Fruit fly (Drosophila melanogaster) whole organism, embryonic: ENCODE measurements around the gene Galphai.
A peak's percentile ranks its signal among the peaks of the same experiment; 100 is the strongest.

Experiments
- Antp ChIP-seq: fragments of 200-800 bp; sonication (Bioruptor generic); optimal IDR thresholded peaks from 3 replicates; lab custom pipeline; 2016; ENCODE audit warnings: missing biosample characterization, missing genetic modification characterization
- Atf6 ChIP-seq: fragments of 200-800 bp; sonication (Bioruptor generic); IDR thresholded peaks from 2 replicates; pipeline ENCODE4 v1.3.6; 2022; ENCODE audit warnings: missing biosample characterization, missing genetic modification characterization
- BEAF-32 ChIP-seq: fragments of 200-800 bp; sonication (Bioruptor generic); optimal IDR thresholded peaks from 3 replicates; lab custom pipeline; 2017; ENCODE audit warnings: missing biosample characterization, missing genetic modification characterization, mild to moderate bottlenecking, moderate library complexity, missing genetic modification reagents
- CG11504 ChIP-seq: fragments of 200-800 bp; sonication (Bioruptor generic); optimal IDR thresholded peaks from 3 replicates; lab custom pipeline; 2019; ENCODE audit warnings: missing biosample characterization, mild to moderate bottlenecking, missing genetic modification characterization, moderate library complexity
- CG12942 ChIP-seq: fragments of 200-800 bp; sonication (Bioruptor generic); optimal IDR thresholded peaks from 3 replicates; lab custom pipeline; 2016; ENCODE audit warnings: missing biosample characterization, missing genetic modification characterization
- CG14050 ChIP-seq: fragments of 200-800 bp; sonication (Bioruptor generic); IDR thresholded peaks from 3 replicates; pipeline ENCODE4 v1.3.6; 2022; ENCODE audit warnings: missing biosample characterization, missing genetic modification characterization
- CG1529 ChIP-seq: fragments of 200-800 bp; sonication (Bioruptor generic); optimal IDR thresholded peaks from 3 replicates; lab custom pipeline; 2018; ENCODE audit warnings: missing biosample characterization, missing genetic modification characterization
- CG15479 ChIP-seq: fragments of 200-800 bp; sonication (Bioruptor generic); optimal IDR thresholded peaks from 3 replicates; lab custom pipeline; 2019; ENCODE audit warnings: missing biosample characterization, mild to moderate bottlenecking, missing genetic modification characterization, moderate library complexity
- CG15696 ChIP-seq: fragments of 200-800 bp; sonication (Bioruptor generic); optimal IDR thresholded peaks from 2 replicates; lab custom pipeline; 2019; ENCODE audit warnings: missing biosample characterization, mild to moderate bottlenecking, missing genetic modification characterization, moderate library complexity
- CG16779 ChIP-seq: fragments of 200-800 bp; sonication (Bioruptor generic); IDR thresholded peaks from 2 replicates; pipeline ENCODE4 v1.3.6; 2022; ENCODE audit warnings: missing biosample characterization, missing genetic modification characterization
- CG2875 ChIP-seq: fragments of 200-800 bp; sonication (Bioruptor generic); optimal IDR thresholded peaks from 2 replicates; lab custom pipeline; 2017; ENCODE audit warnings: missing biosample characterization, mild to moderate bottlenecking, missing genetic modification characterization, missing genetic modification reagents
- CG2889 ChIP-seq: fragments of 200-800 bp; sonication (Bioruptor generic); IDR thresholded peaks from 3 replicates; pipeline ENCODE4 v1.3.6; 2022; ENCODE audit warnings: missing biosample characterization, missing genetic modification characterization
- CG30403 ChIP-seq: fragments of 200-800 bp; sonication (Bioruptor generic); optimal IDR thresholded peaks from 3 replicates; lab custom pipeline; 2016; ENCODE audit warnings: missing biosample characterization, missing genetic modification characterization
- CG3065 ChIP-seq: fragments of 200-800 bp; sonication (Bioruptor generic); optimal IDR thresholded peaks from 2 replicates; lab custom pipeline; 2016; ENCODE audit warnings: missing biosample characterization, missing genetic modification characterization
- CG34422 ChIP-seq: fragments of 200-800 bp; sonication (Bioruptor generic); IDR thresholded peaks from 3 replicates; pipeline ENCODE4 v1.3.6; 2022; ENCODE audit warnings: missing biosample characterization, missing genetic modification characterization
- CG3726 ChIP-seq: fragments of 200-800 bp; sonication (Bioruptor generic); IDR thresholded peaks from 3 replicates; pipeline ENCODE4, ENCODE4 v1.3.6; 2022; ENCODE audit warnings: missing biosample characterization, missing genetic modification characterization
- CG4617 ChIP-seq: fragments of 200-800 bp; sonication (Bioruptor generic); optimal IDR thresholded peaks from 3 replicates; lab custom pipeline; 2016; ENCODE audit warnings: missing biosample characterization, missing genetic modification characterization, borderline replicate concordance
- CG4854 ChIP-seq: fragments of 200-800 bp; sonication (Bioruptor generic); optimal IDR thresholded peaks from 2 replicates; lab custom pipeline; 2016; ENCODE audit warnings: missing biosample characterization, missing genetic modification characterization, inconsistent platforms
- CG5245 ChIP-seq: fragments of 200-800 bp; sonication (Bioruptor generic); optimal IDR thresholded peaks from 3 replicates; lab custom pipeline; 2016; ENCODE audit warnings: missing biosample characterization, missing genetic modification characterization
- CG7928 ChIP-seq: fragments of 200-800 bp; sonication (Bioruptor generic); optimal IDR thresholded peaks from 2 replicates; lab custom pipeline; 2017; ENCODE audit warnings: missing biosample characterization, mild to moderate bottlenecking, missing genetic modification characterization
- CG8089 ChIP-seq: fragments of 200-800 bp; sonication (Bioruptor generic); optimal IDR thresholded peaks from 3 replicates; lab custom pipeline; 2016; ENCODE audit warnings: missing biosample characterization, missing genetic modification characterization
- CG8281 ChIP-seq: fragments of 200-800 bp; sonication (Bioruptor generic); optimal IDR thresholded peaks from 2 replicates; lab custom pipeline; 2018; ENCODE audit warnings: missing biosample characterization, mild to moderate bottlenecking, missing genetic modification characterization, moderate library complexity
- CG8478 ChIP-seq: fragments of >200 bp; optimal IDR thresholded peaks from 2 replicates; lab custom pipeline; 2018
- CkIIα-i1 ChIP-seq: fragments of 200-800 bp; sonication (Bioruptor generic); IDR thresholded peaks from 2 replicates; pipeline ENCODE4 v1.3.6; 2022; ENCODE audit warnings: missing biosample characterization, missing genetic modification characterization
- D19B ChIP-seq: fragments of 200-800 bp; sonication (Bioruptor generic); optimal IDR thresholded peaks from 2 replicates; lab custom pipeline; 2017; ENCODE audit warnings: missing biosample characterization, mild to moderate bottlenecking, missing genetic modification characterization
- Dbx ChIP-seq: fragments of 200-800 bp; sonication (Bioruptor generic); IDR thresholded peaks from 3 replicates; pipeline ENCODE4 v1.3.6; 2022; ENCODE audit warnings: missing biosample characterization, missing genetic modification characterization
- Dip3 ChIP-seq: fragments of 200-800 bp; sonication (Bioruptor generic); optimal IDR thresholded peaks from 3 replicates; lab custom pipeline; 2016; ENCODE audit warnings: missing biosample characterization, missing genetic modification characterization
- Doc2 ChIP-seq: fragments of 200-800 bp; sonication (Bioruptor generic); IDR thresholded peaks from 2 replicates; pipeline ENCODE4 v1.3.6; 2022; ENCODE audit warnings: missing biosample characterization, missing genetic modification characterization
- Drgx ChIP-seq: fragments of 200-800 bp; sonication (Bioruptor generic); IDR thresholded peaks from 2 replicates; pipeline ENCODE4 v1.3.6; 2022; ENCODE audit warnings: missing biosample characterization, missing genetic modification characterization
- Elba2 ChIP-seq: fragments of 200-800 bp; sonication (Bioruptor generic); optimal IDR thresholded peaks from 3 replicates; lab custom pipeline; 2016; ENCODE audit warnings: missing biosample characterization, missing genetic modification characterization
- Gsc ChIP-seq: fragments of 200-800 bp; sonication (Bioruptor generic); IDR thresholded peaks from 2 replicates; pipeline ENCODE4 v1.3.6; 2022; ENCODE audit warnings: missing biosample characterization, missing genetic modification characterization
- Hr3 ChIP-seq: fragments of 200-800 bp; sonication (Bioruptor generic); optimal IDR thresholded peaks from 3 replicates; lab custom pipeline; 2016; ENCODE audit warnings: missing biosample characterization, missing genetic modification characterization
- Kr ChIP-seq: fragments of 200-800 bp; sonication (Bioruptor generic); optimal IDR thresholded peaks from 2 replicates; lab custom pipeline; 2017; ENCODE audit warnings: missing biosample characterization, mild to moderate bottlenecking, missing genetic modification characterization
- Lhr ChIP-seq: fragments of 200-800 bp; sonication (Bioruptor generic); optimal IDR thresholded peaks from 3 replicates; lab custom pipeline; 2017; ENCODE audit warnings: mild to moderate bottlenecking, missing biosample characterization, missing genetic modification reagents, missing genetic modification characterization
- Mad ChIP-seq: fragments of 200-800 bp; sonication (Bioruptor generic); optimal IDR thresholded peaks from 2 replicates; lab custom pipeline; 2016; ENCODE audit warnings: missing biosample characterization, missing genetic modification characterization
- Spps ChIP-seq: fragments of 200-800 bp; sonication (Bioruptor generic); optimal IDR thresholded peaks from 2 replicates; lab custom pipeline; 2018; ENCODE audit warnings: missing biosample characterization, mild to moderate bottlenecking, missing genetic modification characterization
- Sry-δ ChIP-seq: fragments of 200-800 bp; sonication (Bioruptor generic); optimal IDR thresholded peaks from 2 replicates; lab custom pipeline; 2016; ENCODE audit warnings: missing biosample characterization, missing genetic modification characterization
- ab ChIP-seq: fragments of 200-800 bp; sonication (Bioruptor generic); optimal IDR thresholded peaks from 2 replicates; lab custom pipeline; 2016; ENCODE audit warnings: missing biosample characterization, missing genetic modification characterization
- amos ChIP-seq: fragments of 200-800 bp; sonication (Bioruptor generic); IDR thresholded peaks from 2 replicates; pipeline ENCODE4 v1.3.6; 2022; ENCODE audit warnings: missing biosample characterization, missing genetic modification characterization; ENCODE audit not compliant: partially characterized antibody
- aop ChIP-seq: fragments of 200-800 bp; sonication (Bioruptor generic); IDR thresholded peaks from 2 replicates; pipeline ENCODE4 v1.3.6; 2022; ENCODE audit warnings: missing biosample characterization, missing genetic modification characterization
- cad ChIP-seq: fragments of >200 bp; optimal IDR thresholded peaks from 2 replicates; lab custom pipeline; 2017; ENCODE audit warnings: missing biosample characterization, missing genetic modification characterization
- cg ChIP-seq: fragments of 200-800 bp; sonication (Bioruptor generic); optimal IDR thresholded peaks from 3 replicates; lab custom pipeline; 2019; ENCODE audit warnings: missing biosample characterization, mild to moderate bottlenecking, missing genetic modification characterization, moderate library complexity
- dmrt99B ChIP-seq: fragments of 200-800 bp; sonication (Bioruptor generic); optimal IDR thresholded peaks from 2 replicates; lab custom pipeline; 2018; ENCODE audit warnings: missing biosample characterization, mild to moderate bottlenecking, missing genetic modification characterization, moderate library complexity
- fd3F ChIP-seq: fragments of 200-800 bp; sonication (Bioruptor generic); optimal IDR thresholded peaks from 2 replicates; lab custom pipeline; 2018; ENCODE audit warnings: missing biosample characterization, mild to moderate bottlenecking, missing genetic modification characterization, moderate library complexity
- fd64A ChIP-seq: fragments of 200-800 bp; sonication (Bioruptor generic); optimal IDR thresholded peaks from 3 replicates; lab custom pipeline; 2018; ENCODE audit warnings: missing biosample characterization, mild to moderate bottlenecking, missing genetic modification characterization
- gfzf ChIP-seq: fragments of 200-800 bp; sonication (Bioruptor generic); optimal IDR thresholded peaks from 2 replicates; lab custom pipeline; 2016; ENCODE audit warnings: missing biosample characterization, mild to moderate bottlenecking, missing genetic modification characterization, moderate library complexity
- grau ChIP-seq: fragments of 200-800 bp; optimal IDR thresholded peaks from 3 replicates; lab custom pipeline; 2019; ENCODE audit warnings: missing biosample characterization, mild to moderate bottlenecking, missing genetic modification characterization, moderate library complexity
- lab ChIP-seq: fragments of 200-800 bp; sonication (Bioruptor generic); optimal IDR thresholded peaks from 3 replicates; lab custom pipeline; 2017; ENCODE audit warnings: missing biosample characterization, missing genetic modification characterization, mild to moderate bottlenecking, moderate library complexity, missing genetic modification reagents
- lov ChIP-seq, 2 experiments: fragments of 200-800 bp in 1 of 2; fragments of >200 bp in 1 of 2; sonication (Bioruptor generic) in 1 of 2; IDR thresholded peaks in 1 of 2; optimal IDR thresholded peaks in 1 of 2; 2 replicates in 1 of 2; 3 replicates in 1 of 2; pipeline versions ENCODE4 v1.3.6 to Lab custom; 2017 to 2022; ENCODE audit warnings: missing biosample characterization in 1 of 2, missing genetic modification characterization in 1 of 2
- ranshi ChIP-seq: fragments of 200-800 bp; sonication (Bioruptor generic); IDR thresholded peaks from 2 replicates; pipeline ENCODE4 v1.3.6; 2022; ENCODE audit warnings: missing biosample characterization, missing genetic modification characterization
- tap ChIP-seq: fragments of 200-800 bp; optimal IDR thresholded peaks from 3 replicates; lab custom pipeline; 2019; ENCODE audit warnings: missing biosample characterization, mild to moderate bottlenecking, missing genetic modification characterization, moderate library complexity
- unc-4 ChIP-seq: fragments of 200-800 bp; sonication (Bioruptor generic); IDR thresholded peaks from 2 replicates; pipeline ENCODE4 v1.3.6; 2022; ENCODE audit warnings: missing biosample characterization, missing genetic modification characterization; ENCODE audit not compliant: partially characterized antibody

Gene Galphai

DNA sequence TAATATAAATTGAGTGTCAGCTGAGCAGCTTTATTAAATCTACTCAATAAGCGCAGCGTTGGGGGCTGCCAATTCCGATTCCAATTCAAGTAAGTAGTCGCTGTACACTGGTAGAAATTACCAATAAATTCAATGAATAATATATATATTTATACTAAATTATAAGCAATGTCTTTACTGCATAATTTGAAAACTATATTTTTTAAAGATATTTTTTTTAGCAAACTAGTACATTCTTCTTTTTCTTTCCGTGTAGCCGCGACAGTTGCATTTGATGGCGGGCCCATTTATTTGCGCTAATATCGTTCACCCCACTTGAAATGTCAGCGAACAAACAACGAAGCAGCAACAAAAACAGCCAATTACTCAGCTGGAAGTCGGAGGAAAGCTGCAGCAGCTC, 2.5 kb downstream of the Galphai start (continued):
- TF ChIP-seq CG8089 (GFP tag; lab: Kevin White, UChicago), result no peak
- no peak for TF ChIP-seq Dbx (GFP tag; lab: Robert Waterston, UW)
- TF ChIP-seq CG1529 (GFP tag; lab: Kevin White, UChicago), result no peak
- no peak for TF ChIP-seq CG4854 (GFP tag; lab: Kevin White, UChicago)
- no peak for TF ChIP-seq CG3726
- no peak for TF ChIP-seq Atf6
- TF ChIP-seq CG12942, result peak; percentile 2
- TF ChIP-seq aop (GFP tag; lab: Robert Waterston, UW), result no peak
- TF ChIP-seq Spps, result peak; percentile 33
- TF ChIP-seq CG34422 (GFP tag; lab: Robert Waterston, UW), result peak; percentile 52; the same call in 2 of the 3 replicates
- TF ChIP-seq grau (tag; lab: Kevin White, UChicago), result peak; percentile 5
- TF ChIP-seq unc-4 (GFP tag; lab: Robert Waterston, UW), result no peak
- no peak for TF ChIP-seq ranshi (GFP tag; lab: Robert Waterston, UW)
- no peak for TF ChIP-seq CG15696
- no peak for TF ChIP-seq CG8281 (tag; lab: Kevin White, UChicago)
- peak; percentile 9 for TF ChIP-seq fd3F
- TF ChIP-seq CG2875 (GFP tag; lab: Kevin White, UChicago), result peak; percentile 51
- TF ChIP-seq lov (optimal IDR thresholded peaks at IDR 0.05; lab: Kevin White, UChicago), result no peak
- TF ChIP-seq lov (GFP tag; IDR thresholded peaks at IDR 0.05; lab: Robert Waterston, UW), result no peak
- no peak for TF ChIP-seq cg (GFP tag; lab: Kevin White, UChicago)
- peak; percentile 40; the same call in 1 of the 3 replicates for TF ChIP-seq CG14050 (GFP tag; lab: Robert Waterston, UW)
- no peak for TF ChIP-seq CG7928 (GFP tag; lab: Kevin White, UChicago)
- TF ChIP-seq CG5245 (GFP tag; lab: Kevin White, UChicago), result peak; percentile 5
- TF ChIP-seq fd64A (GFP tag; lab: Kevin White, UChicago), result no peak
- TF ChIP-seq Antp (GFP tag; lab: Kevin White, UChicago), result no peak
- no peak for TF ChIP-seq CG2889 (GFP tag; lab: Robert Waterston, UW)
- no peak for TF ChIP-seq CG3065
- no peak for TF ChIP-seq CG8478
- TF ChIP-seq tap (tag; lab: Kevin White, UChicago), result peak; percentile 26
- TF ChIP-seq Doc2 (GFP tag; lab: Robert Waterston, UW), result no peak
- no peak for TF ChIP-seq Mad (GFP tag; lab: Kevin White, UChicago)
- TF ChIP-seq D19B (GFP tag; lab: Kevin White, UChicago), result peak; percentile 8
- TF ChIP-seq CG11504 (tag; lab: Kevin White, UChicago), result peak; percentile 74
- TF ChIP-seq Dip3 (GFP tag; lab: Kevin White, UChicago), result no peak
- TF ChIP-seq Kr, result no peak
- no peak for TF ChIP-seq Elba2 (GFP tag; lab: Kevin White, UChicago)
- peak; percentile 3 for TF ChIP-seq Lhr (GFP tag; lab: Kevin White, UChicago)
- TF ChIP-seq CG30403, result peak; percentile 38
- TF ChIP-seq CkIIα-i1 (GFP tag; lab: Robert Waterston, UW), result no peak
- no peak for TF ChIP-seq CG4617
- peak; percentile 74 for TF ChIP-seq dmrt99B (tag; lab: Kevin White, UChicago)
- TF ChIP-seq Sry-δ, result no peak
- no peak for TF ChIP-seq BEAF-32 (GFP tag; lab: Kevin White, UChicago)
- TF ChIP-seq gfzf, result no peak
- TF ChIP-seq CG16779 (GFP tag; lab: Robert Waterston, UW), result no peak
- no peak for TF ChIP-seq amos (GFP tag; lab: Robert Waterston, UW)
- TF ChIP-seq Hr3 (GFP tag; lab: Kevin White, UChicago), result peak; percentile 29
- TF ChIP-seq Gsc (GFP tag; lab: Robert Waterston, UW), result no peak
- no peak for TF ChIP-seq cad (GFP tag; lab: Kevin White, UChicago)
- TF ChIP-seq Drgx (GFP tag; lab: Robert Waterston, UW), result peak; percentile 85
- no peak for TF ChIP-seq CG15479
- TF ChIP-seq lab (GFP tag; lab: Kevin White, UChicago), result peak; percentile 68
- no peak for TF ChIP-seq ab (GFP tag; lab: Kevin White, UChicago)
